Worm (Caenorhabditis elegans) whole organism, L4 larva: Measurements from ENCODE around the gene C14A6.13.

Experiments
- F37D6.2 ChIP-seq: sonication (generic microtip); optimal IDR thresholded peaks from 2 replicates; lab custom pipeline; 2016; ENCODE audit warnings: mild to moderate bottlenecking, missing genetic modification characterization, missing compliant biosample characterization
- aha-1 ChIP-seq: fragments of 150-350 bp; peaks from one replicate; lab custom pipeline; 2014; ENCODE audit warnings: missing biosample characterization, missing genetic modification characterization
- aly-2 ChIP-seq: sonication (generic microtip); optimal IDR thresholded peaks from 2 replicates; lab custom pipeline; 2018; ENCODE audit warnings: missing biosample characterization, missing genetic modification characterization
- ceh-20 ChIP-seq: fragments of 200-800 bp; sonication (Bioruptor generic); IDR thresholded peaks from 2 replicates; pipeline ENCODE4 v1.3.6; 2022; ENCODE audit warnings: missing genetic modification reagents, missing genetic modification characterization, missing compliant biosample characterization
- ceh-28 ChIP-seq: fragments of 150-350 bp; optimal IDR thresholded peaks from 2 replicates; lab custom pipeline; 2014; ENCODE audit warnings: missing biosample characterization, missing genetic modification reagents, missing genetic modification characterization
- ces-1 ChIP-seq: fragments of 150-350 bp; sonication (generic microtip); optimal IDR thresholded peaks from 4 replicates; lab custom pipeline; 2014; ENCODE audit warnings: missing biosample characterization, missing genetic modification reagents, missing genetic modification characterization
- cey-2 ChIP-seq: sonication (generic microtip); optimal IDR thresholded peaks from 3 replicates; lab custom pipeline; 2017; ENCODE audit warnings: missing genetic modification characterization, mild to moderate bottlenecking, missing compliant biosample characterization, antibody characterized with exemption, borderline replicate concordance; ENCODE audit not compliant: insufficient read depth
- daf-12 ChIP-seq: fragments of 150-350 bp; optimal IDR thresholded peaks from 2 replicates; lab custom pipeline; 2014; ENCODE audit warnings: missing biosample characterization, missing genetic modification reagents, missing genetic modification characterization
- daf-16 ChIP-seq, 3 experiments: sonication (generic microtip); optimal IDR thresholded peaks; 2 replicates each; lab custom pipeline; 2016 to 2017; ENCODE audit warnings: missing genetic modification characterization in 3 of 3, missing genetic modification reagents in 3 of 3, mild to moderate bottlenecking in 2 of 3, missing compliant biosample characterization in 2 of 3, missing biosample characterization in 1 of 3, moderate library complexity in 1 of 3
- daf-8 ChIP-seq: fragments of 200-800 bp; sonication (Bioruptor generic); IDR thresholded peaks from 2 replicates; pipeline ENCODE4 v1.3.6; 2022; ENCODE audit warnings: missing genetic modification characterization, missing compliant biosample characterization
- dve-1 ChIP-seq: sonication (generic microtip); optimal IDR thresholded peaks from 2 replicates; lab custom pipeline; 2017; ENCODE audit warnings: antibody characterized with exemption, mild to moderate bottlenecking, missing genetic modification characterization, missing compliant biosample characterization; ENCODE audit not compliant: insufficient read depth
- fkh-10 ChIP-seq: fragments of 150-350 bp; optimal IDR thresholded peaks from 2 replicates; lab custom pipeline; 2014; ENCODE audit warnings: missing biosample characterization, missing genetic modification reagents, missing genetic modification characterization
- hlh-11 ChIP-seq: fragments of 200-800 bp; sonication (Bioruptor generic); optimal IDR thresholded peaks from 2 replicates; lab custom pipeline; 2018; ENCODE audit warnings: mild to moderate bottlenecking, missing genetic modification characterization, missing compliant biosample characterization
- hlh-30 ChIP-seq: sonication (generic microtip); optimal IDR thresholded peaks from 2 replicates; lab custom pipeline; 2017; ENCODE audit warnings: antibody characterized with exemption, mild to moderate bottlenecking, missing genetic modification characterization, missing compliant biosample characterization; ENCODE audit not compliant: insufficient read depth
- jun-1 ChIP-seq: fragments of 150-350 bp; optimal IDR thresholded peaks from 2 replicates; lab custom pipeline; 2014; ENCODE audit warnings: missing biosample characterization, missing genetic modification reagents, missing genetic modification characterization
- lin-13 ChIP-seq: fragments of 150-350 bp; optimal IDR thresholded peaks from 2 replicates; lab custom pipeline; 2014; ENCODE audit warnings: missing biosample characterization, missing genetic modification reagents, missing genetic modification characterization
- madf-5 ChIP-seq, 2 experiments: fragments of 200-800 bp; sonication (Bioruptor generic); IDR thresholded peaks; 2 replicates each; pipeline ENCODE4 v1.3.6; 2022; ENCODE audit warnings: missing compliant biosample characterization in 2 of 2, missing genetic modification characterization in 2 of 2
- mes-2 ChIP-seq: sonication (generic microtip); optimal IDR thresholded peaks from 2 replicates; lab custom pipeline; 2016; ENCODE audit warnings: missing genotype, mild to moderate bottlenecking, missing genetic modification characterization, missing compliant biosample characterization; ENCODE audit not compliant: poor library complexity, severe bottlenecking
- mxl-2 ChIP-seq: fragments of 200-800 bp; sonication (Bioruptor generic); conservative IDR thresholded peaks from 2 replicates; pipeline ENCODE4 v1.3.6; 2022; ENCODE audit warnings: missing genetic modification reagents, missing genetic modification characterization, missing compliant biosample characterization
- nhr-10 ChIP-seq: fragments of 150-350 bp; optimal IDR thresholded peaks from 2 replicates; lab custom pipeline; 2014; ENCODE audit warnings: missing biosample characterization, missing genetic modification characterization
- nhr-28 ChIP-seq: fragments of 150-350 bp; optimal IDR thresholded peaks from 2 replicates; lab custom pipeline; 2014; ENCODE audit warnings: missing biosample characterization, missing genetic modification characterization
- nhr-48 ChIP-seq: sonication (generic microtip); optimal IDR thresholded peaks from 2 replicates; lab custom pipeline; 2016; ENCODE audit warnings: mild to moderate bottlenecking, missing genetic modification characterization, missing compliant biosample characterization
- nhr-77 ChIP-seq: fragments of 150-350 bp; optimal IDR thresholded peaks from 2 replicates; lab custom pipeline; 2014; ENCODE audit warnings: missing biosample characterization, missing genetic modification characterization
- pha-4 ChIP-seq, 2 experiments: fragments of 150-350 bp in 1 of 2; fragments of 200-800 bp in 1 of 2; sonication (Bioruptor generic) in 1 of 2; IDR thresholded peaks in 1 of 2; optimal IDR thresholded peaks in 1 of 2; 2 replicates each; pipeline versions ENCODE4 v1.3.6 to Lab custom; 2014 to 2022; ENCODE audit warnings: missing genetic modification characterization in 2 of 2, missing genetic modification reagents in 2 of 2, missing biosample characterization in 1 of 2, missing compliant biosample characterization in 1 of 2
- pqm-1 ChIP-seq: sonication (generic microtip); optimal IDR thresholded peaks from 2 replicates; lab custom pipeline; 2017; ENCODE audit warnings: missing biosample characterization, missing genetic modification characterization
- sdz-12 ChIP-seq: fragments of 200-800 bp; sonication (Bioruptor generic); optimal IDR thresholded peaks from 2 replicates; lab custom pipeline; 2018; ENCODE audit warnings: mild to moderate bottlenecking, missing genetic modification characterization, missing compliant biosample characterization
- skn-1 ChIP-seq: fragments of 150-350 bp; optimal IDR thresholded peaks from 2 replicates; lab custom pipeline; 2014; ENCODE audit warnings: missing biosample characterization, missing genetic modification characterization
- tra-1 ChIP-seq: fragments of 200-800 bp; sonication (Bioruptor generic); IDR thresholded peaks from 2 replicates; pipeline ENCODE4 v1.3.6; 2022; ENCODE audit warnings: missing genetic modification reagents, missing genetic modification characterization, missing compliant biosample characterization
- zip-11 ChIP-seq: fragments of 200-800 bp; sonication (Bioruptor generic); IDR thresholded peaks from 2 replicates; pipeline ENCODE4 v1.3.6; 2022; ENCODE audit warnings: missing genetic modification characterization, missing compliant biosample characterization
- ztf-7 ChIP-seq: fragments of 150-350 bp; optimal IDR thresholded peaks from 2 replicates; lab custom pipeline; 2014; ENCODE audit warnings: missing biosample characterization, missing genetic modification characterization

The C14A6.13 gene

DNA sequence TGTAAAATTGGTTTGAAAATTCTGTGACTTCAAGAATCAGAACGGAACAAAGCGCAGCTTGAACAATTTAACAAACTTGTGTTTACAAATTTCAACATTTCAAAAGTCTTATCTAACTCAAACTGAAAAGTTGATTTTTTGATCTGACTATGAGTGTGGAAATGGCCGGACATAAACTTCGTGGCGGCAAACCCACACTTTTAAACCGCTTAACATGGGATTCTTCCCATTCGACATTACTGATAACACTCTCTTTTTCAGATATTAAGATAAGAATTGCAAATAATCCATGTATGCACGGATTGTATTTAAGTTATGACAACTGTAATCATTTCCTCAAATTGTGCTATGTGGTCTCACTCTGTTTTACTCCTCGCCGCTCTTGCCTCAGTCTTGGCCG lies 30.0 kb upstream of the C14A6.13 start, which contains the start of gene clec-42:
TSS of gene clec-42 (plus strand) at position 285 of the 400 bp plus-strand sequence.
- TF ChIP-seq sdz-12 (GFP tag; lab: Kevin White, UChicago) (no peak), nhr-28 (tag; lab: Kevin White, UChicago) (peak; percentile 38), pqm-1 (tag; lab: Kevin White, UChicago) (peak; percentile 35), madf-5 (GFP tag; IDR thresholded peaks at IDR 0.05; lab: Robert Waterston, UW) (no peak)

DNA sequence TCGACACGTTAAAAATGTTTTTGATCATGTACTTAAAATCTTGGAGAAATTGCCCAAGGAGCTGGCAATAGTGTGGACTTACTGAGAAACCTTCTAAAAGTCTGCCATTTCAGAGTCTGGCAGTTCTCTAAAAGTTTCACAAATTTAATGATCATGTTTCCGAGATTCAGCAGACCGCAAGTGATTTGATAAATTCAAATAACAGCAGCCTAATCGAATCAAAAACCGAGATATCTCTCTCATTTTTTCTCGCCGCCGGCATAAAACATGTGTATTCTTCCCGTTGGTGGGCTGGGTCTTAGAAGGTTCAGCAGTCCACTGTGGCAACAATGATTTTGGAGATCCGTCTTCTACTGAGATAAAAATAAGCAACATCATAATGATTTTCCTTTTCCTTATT lies 28.1 kb upstream of the C14A6.13 start, which contains the start of gene clec-246:
TSS of gene clec-246 (plus strand) at position 301 of the 400 bp plus-strand sequence.
- TF ChIP-seq daf-16 (GFP tag; optimal IDR thresholded peaks at IDR 0.05; lab: Kevin White, UChicago) (no peak), daf-16 (tag; optimal IDR thresholded peaks at IDR 0.05; lab: Kevin White, UChicago) (no peak), dve-1 (tag; lab: Kevin White, UChicago) (no peak), jun-1 (tag; lab: Kevin White, UChicago) (no peak), pqm-1 (tag; lab: Kevin White, UChicago) (no peak), aly-2 (tag; lab: Kevin White, UChicago) (no peak), F37D6.2 (tag; lab: Kevin White, UChicago) (no peak), fkh-10 (GFP tag; lab: Kevin White, UChicago) (no peak), daf-12 (tag; lab: Kevin White, UChicago) (no peak), ztf-7 (tag; lab: Kevin White, UChicago) (no peak), sdz-12 (GFP tag; lab: Kevin White, UChicago) (no peak), nhr-48 (tag; lab: Kevin White, UChicago) (no peak)

DNA sequence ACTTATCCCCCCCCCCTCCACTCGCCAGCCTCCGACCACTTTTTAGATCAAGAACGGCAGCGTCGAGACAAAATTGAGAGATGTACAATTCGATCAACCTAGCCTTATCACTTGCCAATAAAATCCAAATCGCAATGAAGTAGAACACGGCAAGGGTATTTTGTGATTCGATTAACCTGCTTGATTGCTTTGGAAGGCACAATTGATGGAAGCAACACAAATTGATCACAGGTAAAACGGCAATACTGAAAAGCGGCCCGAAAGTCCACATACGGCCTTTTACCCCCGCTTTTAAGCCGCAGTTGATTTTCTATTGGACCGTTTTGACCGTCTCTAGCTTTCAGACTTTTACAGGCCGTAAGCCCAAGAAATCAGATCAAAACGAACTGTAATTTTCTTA lies 27.2 kb upstream of the C14A6.13 start, which contains the start of gene clec-245:
TSS of gene clec-245 (minus strand) at position 101 of the 400 bp plus-strand sequence.
- no peak for TF ChIP-seq mes-2
- TF ChIP-seq hlh-11 (tag; lab: Kevin White, UChicago), result no peak
- TF ChIP-seq mxl-2, result no peak
- TF ChIP-seq aha-1 (tag; lab: Kevin White, UChicago), result peak; percentile 84
- TF ChIP-seq, all 104 proteins: peak for 1

DNA sequence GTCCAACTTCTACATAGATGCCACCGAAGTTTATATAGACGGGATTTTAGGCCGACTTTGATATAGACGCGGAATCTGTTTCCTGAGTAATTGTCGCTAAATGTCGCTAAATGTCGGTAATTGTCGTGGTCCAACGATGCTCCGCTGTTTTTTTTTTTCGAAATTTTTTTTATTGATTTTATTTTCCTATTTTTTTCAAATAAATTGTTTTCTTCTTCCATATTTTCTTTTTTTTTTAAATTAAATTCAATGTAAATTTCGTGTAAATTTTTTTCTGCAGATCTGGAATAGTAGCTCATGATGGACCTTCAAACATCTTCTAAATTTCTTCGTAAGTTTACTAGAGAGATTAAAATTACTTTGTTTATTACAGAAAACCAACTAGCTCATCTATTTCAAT lies 23.8 kb upstream of the C14A6.13 start, which contains the start of gene C31G12.3:
TSS of gene C31G12.3 (plus strand) at position 301 of the 400 bp plus-strand sequence.
- TF ChIP-seq daf-8 (GFP tag; lab: Robert Waterston, UW), result no peak
- TF ChIP-seq, all 104 proteins: peak for 0

ce11 chrV:18179663-18180062 lies 18.5 kb upstream of the C14A6.13 start, which contains the start of gene C31G12.1:
Gene C31G12.1, plus strand, starts transcription at chrV:18179963.
- no peak for TF ChIP-seq zip-11
- TF ChIP-seq cey-2 (tag; lab: Kevin White, UChicago), result no peak
- TF ChIP-seq ces-1 (GFP tag; lab: Kevin White, UChicago), result no peak
- no peak for TF ChIP-seq pha-4 (GFP tag; IDR thresholded peaks at IDR 0.05; lab: Robert Waterston, UW)
- TF ChIP-seq pha-4 (tag; optimal IDR thresholded peaks at IDR 0.05; lab: Kevin White, UChicago), result no peak
- TF ChIP-seq skn-1 (tag; lab: Kevin White, UChicago), result no peak
- no peak for TF ChIP-seq ceh-28 (tag; lab: Kevin White, UChicago)
- TF ChIP-seq jun-1 (tag; lab: Kevin White, UChicago), result no peak
- TF ChIP-seq lin-13, result no peak
- TF ChIP-seq nhr-10 (tag; lab: Kevin White, UChicago), result no peak
- no peak for TF ChIP-seq tra-1
- TF ChIP-seq nhr-77 (tag; lab: Kevin White, UChicago), result no peak
- no peak for TF ChIP-seq ceh-20 (GFP tag; lab: Robert Waterston, UW)
- TF ChIP-seq madf-5 (GFP tag; IDR thresholded peaks at IDR 0.05; lab: Robert Waterston, UW), result no peak
- no peak for TF ChIP-seq hlh-30
- no peak for TF ChIP-seq sdz-12 (GFP tag; lab: Kevin White, UChicago)
